Worm (Caenorhabditis elegans) whole organism, L4 larva: Measurements from ENCODE around the gene ghi-1.

ENCODE experiments used
- Y48G9A.11 ChIP-seq: fragments of 200-800 bp; sonication (Bioruptor generic); IDR thresholded peaks from 2 replicates; pipeline ENCODE4 v1.3.6; 2022; ENCODE audit warnings: missing genetic modification reagents, missing genetic modification characterization, missing compliant biosample characterization
- aha-1 ChIP-seq: fragments of 150-350 bp; peaks from one replicate; lab custom pipeline; 2014; ENCODE audit warnings: missing biosample characterization, missing genetic modification characterization
- ama-1 ChIP-seq: fragments of 150-350 bp; optimal IDR thresholded peaks from 2 replicates; lab custom pipeline; 2014; ENCODE audit warnings: inconsistent platforms, mixed read lengths
- ceh-28 ChIP-seq: fragments of 150-350 bp; optimal IDR thresholded peaks from 2 replicates; lab custom pipeline; 2014; ENCODE audit warnings: missing biosample characterization, missing genetic modification reagents, missing genetic modification characterization
- ceh-82 ChIP-seq: sonication (generic microtip); optimal IDR thresholded peaks from 2 replicates; lab custom pipeline; 2017; ENCODE audit warnings: missing biosample characterization, missing genetic modification characterization
- cey-2 ChIP-seq: sonication (generic microtip); optimal IDR thresholded peaks from 3 replicates; lab custom pipeline; 2017; ENCODE audit warnings: missing genetic modification characterization, mild to moderate bottlenecking, missing compliant biosample characterization, antibody characterized with exemption, borderline replicate concordance; ENCODE audit not compliant: insufficient read depth
- daf-12 ChIP-seq: fragments of 150-350 bp; optimal IDR thresholded peaks from 2 replicates; lab custom pipeline; 2014; ENCODE audit warnings: missing biosample characterization, missing genetic modification reagents, missing genetic modification characterization
- daf-16 ChIP-seq, 3 experiments: sonication (generic microtip); optimal IDR thresholded peaks; 2 replicates each; lab custom pipeline; 2016 to 2017; ENCODE audit warnings: missing genetic modification characterization in 3 of 3, missing genetic modification reagents in 3 of 3, mild to moderate bottlenecking in 2 of 3, missing compliant biosample characterization in 2 of 3, missing biosample characterization in 1 of 3, moderate library complexity in 1 of 3
- dmd-6 ChIP-seq: fragments of 200-800 bp; sonication (Bioruptor generic); IDR thresholded peaks from 2 replicates; pipeline ENCODE4 v1.3.6; 2022; ENCODE audit warnings: missing genetic modification reagents, missing genetic modification characterization, missing compliant biosample characterization
- dpl-1 ChIP-seq: fragments of 150-350 bp; optimal IDR thresholded peaks from 2 replicates; lab custom pipeline; 2014; ENCODE audit warnings: missing biosample characterization, missing genetic modification reagents, missing genetic modification characterization
- dve-1 ChIP-seq: sonication (generic microtip); optimal IDR thresholded peaks from 2 replicates; lab custom pipeline; 2017; ENCODE audit warnings: antibody characterized with exemption, mild to moderate bottlenecking, missing genetic modification characterization, missing compliant biosample characterization; ENCODE audit not compliant: insufficient read depth
- egl-27 ChIP-seq: sonication (generic microtip); optimal IDR thresholded peaks from 3 replicates; lab custom pipeline; 2017; ENCODE audit warnings: missing biosample characterization, missing genetic modification reagents, missing genetic modification characterization
- fkh-10 ChIP-seq: fragments of 150-350 bp; optimal IDR thresholded peaks from 2 replicates; lab custom pipeline; 2014; ENCODE audit warnings: missing biosample characterization, missing genetic modification reagents, missing genetic modification characterization
- fos-1 ChIP-seq: fragments of 150-350 bp; optimal IDR thresholded peaks from 2 replicates; lab custom pipeline; 2014; ENCODE audit warnings: missing biosample characterization, missing genetic modification characterization
- hlh-11 ChIP-seq: fragments of 200-800 bp; sonication (Bioruptor generic); optimal IDR thresholded peaks from 2 replicates; lab custom pipeline; 2018; ENCODE audit warnings: mild to moderate bottlenecking, missing genetic modification characterization, missing compliant biosample characterization
- hlh-30 ChIP-seq: sonication (generic microtip); optimal IDR thresholded peaks from 2 replicates; lab custom pipeline; 2017; ENCODE audit warnings: antibody characterized with exemption, mild to moderate bottlenecking, missing genetic modification characterization, missing compliant biosample characterization; ENCODE audit not compliant: insufficient read depth
- hmg-1.1 ChIP-seq: fragments of 200-800 bp; sonication (Bioruptor generic); IDR thresholded peaks from 2 replicates; pipeline ENCODE4 v1.3.6; 2022; ENCODE audit warnings: missing genetic modification reagents, missing genetic modification characterization, missing compliant biosample characterization
- jun-1 ChIP-seq: fragments of 150-350 bp; optimal IDR thresholded peaks from 2 replicates; lab custom pipeline; 2014; ENCODE audit warnings: missing biosample characterization, missing genetic modification reagents, missing genetic modification characterization
- lin-1 ChIP-seq: fragments of 200-800 bp; sonication (Bioruptor generic); IDR thresholded peaks from 2 replicates; pipeline ENCODE4 v1.3.6; 2022; ENCODE audit warnings: missing genetic modification reagents, missing genetic modification characterization, missing compliant biosample characterization
- lin-13 ChIP-seq: fragments of 150-350 bp; optimal IDR thresholded peaks from 2 replicates; lab custom pipeline; 2014; ENCODE audit warnings: missing biosample characterization, missing genetic modification reagents, missing genetic modification characterization
- lin-15B ChIP-seq: fragments of 150-350 bp; sonication (generic microtip); optimal IDR thresholded peaks from 3 replicates; lab custom pipeline; 2014; ENCODE audit warnings: missing biosample characterization, missing genetic modification characterization
- lin-38 ChIP-seq: fragments of 200-800 bp; sonication (Bioruptor generic); IDR thresholded peaks from 2 replicates; pipeline ENCODE4 v1.3.6; 2022; ENCODE audit warnings: missing genetic modification reagents, missing genetic modification characterization, missing compliant biosample characterization
- lin-39 ChIP-seq: fragments of 150-350 bp; optimal IDR thresholded peaks from 2 replicates; lab custom pipeline; 2014; ENCODE audit warnings: missing biosample characterization, missing genetic modification reagents, missing genetic modification characterization
- lsy-2 ChIP-seq, 2 experiments: fragments of 150-350 bp in 1 of 2; sonication (generic microtip) in 1 of 2; optimal IDR thresholded peaks; 2 replicates each; lab custom pipeline; 2014 to 2017; ENCODE audit warnings: missing biosample characterization in 2 of 2, missing genetic modification characterization in 2 of 2
- mdl-1 ChIP-seq, 2 experiments: fragments of 150-350 bp in 1 of 2; sonication (generic microtip) in 1 of 2; optimal IDR thresholded peaks; 2 replicates each; lab custom pipeline; 2014 to 2017; ENCODE audit warnings: missing biosample characterization in 2 of 2, missing genetic modification characterization in 2 of 2
- mep-1 ChIP-seq: fragments of 150-350 bp; sonication (generic microtip); optimal IDR thresholded peaks from 3 replicates; lab custom pipeline; 2014; ENCODE audit warnings: missing biosample characterization, missing genetic modification characterization
- mes-2 ChIP-seq: sonication (generic microtip); optimal IDR thresholded peaks from 2 replicates; lab custom pipeline; 2016; ENCODE audit warnings: missing genotype, mild to moderate bottlenecking, missing genetic modification characterization, missing compliant biosample characterization; ENCODE audit not compliant: poor library complexity, severe bottlenecking
- mxl-2 ChIP-seq: fragments of 200-800 bp; sonication (Bioruptor generic); conservative IDR thresholded peaks from 2 replicates; pipeline ENCODE4 v1.3.6; 2022; ENCODE audit warnings: missing genetic modification reagents, missing genetic modification characterization, missing compliant biosample characterization
- mxl-3 ChIP-seq: fragments of 200-800 bp; sonication (Bioruptor generic); optimal IDR thresholded peaks from 2 replicates; lab custom pipeline; 2018; ENCODE audit warnings: mild to moderate bottlenecking, missing genetic modification characterization, missing compliant biosample characterization
- nhr-10 ChIP-seq: fragments of 150-350 bp; optimal IDR thresholded peaks from 2 replicates; lab custom pipeline; 2014; ENCODE audit warnings: missing biosample characterization, missing genetic modification characterization
- nhr-11 ChIP-seq: fragments of 150-350 bp; optimal IDR thresholded peaks from 2 replicates; lab custom pipeline; 2014; ENCODE audit warnings: missing biosample characterization, missing genetic modification characterization
- nhr-25 ChIP-seq: sonication (generic microtip); optimal IDR thresholded peaks from 2 replicates; lab custom pipeline; 2017; ENCODE audit warnings: missing genetic modification characterization, mild to moderate bottlenecking, missing compliant biosample characterization, antibody characterized with exemption, moderate library complexity, borderline replicate concordance; ENCODE audit not compliant: insufficient read depth
- nhr-28 ChIP-seq: fragments of 150-350 bp; optimal IDR thresholded peaks from 2 replicates; lab custom pipeline; 2014; ENCODE audit warnings: missing biosample characterization, missing genetic modification characterization
- nhr-48 ChIP-seq: sonication (generic microtip); optimal IDR thresholded peaks from 2 replicates; lab custom pipeline; 2016; ENCODE audit warnings: mild to moderate bottlenecking, missing genetic modification characterization, missing compliant biosample characterization
- nhr-6 ChIP-seq: fragments of 150-350 bp; optimal IDR thresholded peaks from 2 replicates; lab custom pipeline; 2014; ENCODE audit warnings: missing biosample characterization, missing genetic modification characterization
- nhr-77 ChIP-seq: fragments of 150-350 bp; optimal IDR thresholded peaks from 2 replicates; lab custom pipeline; 2014; ENCODE audit warnings: missing biosample characterization, missing genetic modification characterization
- pha-4 ChIP-seq, 2 experiments: fragments of 150-350 bp in 1 of 2; fragments of 200-800 bp in 1 of 2; sonication (Bioruptor generic) in 1 of 2; IDR thresholded peaks in 1 of 2; optimal IDR thresholded peaks in 1 of 2; 2 replicates each; pipeline versions ENCODE4 v1.3.6 to Lab custom; 2014 to 2022; ENCODE audit warnings: missing genetic modification characterization in 2 of 2, missing genetic modification reagents in 2 of 2, missing biosample characterization in 1 of 2, missing compliant biosample characterization in 1 of 2
- php-3 ChIP-seq: fragments of 200-800 bp; sonication (Bioruptor generic); IDR thresholded peaks from 2 replicates; pipeline ENCODE4 v1.3.6; 2022; ENCODE audit warnings: missing genetic modification reagents, missing genetic modification characterization, missing compliant biosample characterization
- pqm-1 ChIP-seq: sonication (generic microtip); optimal IDR thresholded peaks from 2 replicates; lab custom pipeline; 2017; ENCODE audit warnings: missing biosample characterization, missing genetic modification characterization
- saeg-2 ChIP-seq: fragments of 200-800 bp; sonication (Bioruptor generic); IDR thresholded peaks from 2 replicates; pipeline ENCODE4 v1.3.6; 2022; ENCODE audit warnings: missing genetic modification reagents, missing genetic modification characterization, missing compliant biosample characterization
- set-16 ChIP-seq: fragments of 200-800 bp; sonication (Bioruptor generic); IDR thresholded peaks from 2 replicates; pipeline ENCODE4 v1.3.6; 2022; ENCODE audit warnings: missing genetic modification reagents, missing genetic modification characterization, missing compliant biosample characterization
- spr-1 ChIP-seq: sonication (generic microtip); optimal IDR thresholded peaks from 2 replicates; lab custom pipeline; 2016; ENCODE audit warnings: mild to moderate bottlenecking, missing genetic modification characterization, missing compliant biosample characterization
- spr-3 ChIP-seq: fragments of 200-800 bp; sonication (Bioruptor generic); optimal IDR thresholded peaks from 2 replicates; lab custom pipeline; 2018; ENCODE audit warnings: mild to moderate bottlenecking, missing genetic modification characterization, missing compliant biosample characterization
- tra-1 ChIP-seq: fragments of 200-800 bp; sonication (Bioruptor generic); IDR thresholded peaks from 2 replicates; pipeline ENCODE4 v1.3.6; 2022; ENCODE audit warnings: missing genetic modification reagents, missing genetic modification characterization, missing compliant biosample characterization
- unc-62 ChIP-seq, 3 experiments: fragments of 150-350 bp in 1 of 3; sonication (generic microtip); optimal IDR thresholded peaks in 2 of 3; peaks in 1 of 3; 1 replicate in 1 of 3; 2 replicates in 2 of 3; lab custom pipeline; 2014 to 2017; ENCODE audit warnings: missing biosample characterization in 3 of 3, missing genetic modification characterization in 3 of 3, missing genetic modification reagents in 3 of 3, missing genotype in 1 of 3
- zfp-2 ChIP-seq: sonication (generic microtip); optimal IDR thresholded peaks from 2 replicates; lab custom pipeline; 2016; ENCODE audit warnings: mild to moderate bottlenecking, missing genetic modification characterization, missing compliant biosample characterization
- zip-11 ChIP-seq: fragments of 200-800 bp; sonication (Bioruptor generic); IDR thresholded peaks from 2 replicates; pipeline ENCODE4 v1.3.6; 2022; ENCODE audit warnings: missing genetic modification characterization, missing compliant biosample characterization

The ghi-1 gene

DNA sequence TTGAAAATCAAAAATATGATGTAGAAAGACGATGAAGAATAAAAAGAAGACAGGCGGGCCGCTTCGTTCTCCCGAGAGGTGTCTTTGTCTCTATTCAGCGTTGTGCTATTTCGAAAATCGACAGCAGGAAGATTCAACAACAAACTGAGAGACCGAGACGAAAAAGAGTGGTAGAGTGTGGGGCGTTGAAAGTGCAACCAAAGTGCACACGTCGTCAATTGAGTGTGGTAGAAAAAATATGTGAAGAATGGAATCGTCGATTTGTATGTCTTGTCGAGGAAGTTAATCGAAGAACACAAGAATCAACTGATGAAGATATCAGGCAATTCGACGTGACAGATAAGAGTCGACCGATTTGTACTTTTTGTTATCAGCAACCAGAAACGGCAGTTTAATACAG, 27.4 kb upstream of the ghi-1 start:
- TF ChIP-seq nhr-28 (peak; percentile 94), mxl-2 (GFP tag; lab: Robert Waterston, UW) (no peak), tra-1 (GFP tag; lab: Robert Waterston, UW) (peak; percentile 55; the same call in 1 of the 2 replicates), pha-4 (GFP tag; IDR thresholded peaks at IDR 0.05; lab: Robert Waterston, UW) (no peak), pha-4 (tag; optimal IDR thresholded peaks at IDR 0.05; lab: Kevin White, UChicago) (peak; percentile 57), mes-2 (tag; lab: Kevin White, UChicago) (peak; percentile 55), nhr-6 (tag; lab: Kevin White, UChicago) (peak; percentile 45), dpl-1 (peak; percentile 29), nhr-10 (tag; lab: Kevin White, UChicago) (peak; percentile 78), ceh-82 (tag; lab: Kevin White, UChicago) (no peak), mxl-3 (peak; percentile 29), lin-39 (no peak), lsy-2 (tag; optimal IDR thresholded peaks at IDR 0.05; lab: Kevin White, UChicago) (peak; percentile 48 to 64), egl-27 (tag; lab: Kevin White, UChicago) (no peak), nhr-48 (tag; lab: Kevin White, UChicago) (peak; percentile 82), mdl-1 (tag; optimal IDR thresholded peaks at IDR 0.05; lab: Kevin White, UChicago) (peak in 1 of 2 experiments; percentile 73), fkh-10 (GFP tag; lab: Kevin White, UChicago) (no peak), dve-1 (peak; percentile 68), spr-3 (GFP tag; lab: Kevin White, UChicago) (no peak), nhr-11 (tag; lab: Kevin White, UChicago) (peak; percentile 28), dmd-6 (GFP tag; lab: Robert Waterston, UW) (peak; percentile 85), hlh-11 (peak; percentile 71), zip-11 (no peak), nhr-25 (tag; lab: Kevin White, UChicago) (peak; percentile 40), daf-16 (GFP tag; optimal IDR thresholded peaks at IDR 0.05; lab: Kevin White, UChicago) (no peak), daf-16 (tag; optimal IDR thresholded peaks at IDR 0.05; lab: Kevin White, UChicago) (peak; percentile 53), daf-12 (tag; lab: Kevin White, UChicago) (peak; percentile 22), lin-38 (GFP tag; lab: Robert Waterston, UW) (peak; percentile 23; the same call in 1 of the 2 replicates), hlh-30 (peak; percentile 67), mep-1 (tag; lab: Kevin White, UChicago) (peak; percentile 72), ama-1 (lab: Kevin White, UChicago) (peak; percentile 72), jun-1 (peak; percentile 20), nhr-77 (tag; lab: Kevin White, UChicago) (peak; percentile 45), pqm-1 (tag; lab: Kevin White, UChicago) (peak; percentile 87), lin-1 (GFP tag; lab: Robert Waterston, UW) (peak; percentile 18; the same call in 1 of the 2 replicates), unc-62 (GFP tag; optimal IDR thresholded peaks at IDR 0.05 in 1 of 2; lab: Kevin White, UChicago) (peak in 1 of 2 experiments; percentile 57), unc-62 (tag; optimal IDR thresholded peaks at IDR 0.05; lab: Kevin White, UChicago) (peak; percentile 28)
- TF ChIP-seq, all 104 proteins: peak for 27

DNA sequence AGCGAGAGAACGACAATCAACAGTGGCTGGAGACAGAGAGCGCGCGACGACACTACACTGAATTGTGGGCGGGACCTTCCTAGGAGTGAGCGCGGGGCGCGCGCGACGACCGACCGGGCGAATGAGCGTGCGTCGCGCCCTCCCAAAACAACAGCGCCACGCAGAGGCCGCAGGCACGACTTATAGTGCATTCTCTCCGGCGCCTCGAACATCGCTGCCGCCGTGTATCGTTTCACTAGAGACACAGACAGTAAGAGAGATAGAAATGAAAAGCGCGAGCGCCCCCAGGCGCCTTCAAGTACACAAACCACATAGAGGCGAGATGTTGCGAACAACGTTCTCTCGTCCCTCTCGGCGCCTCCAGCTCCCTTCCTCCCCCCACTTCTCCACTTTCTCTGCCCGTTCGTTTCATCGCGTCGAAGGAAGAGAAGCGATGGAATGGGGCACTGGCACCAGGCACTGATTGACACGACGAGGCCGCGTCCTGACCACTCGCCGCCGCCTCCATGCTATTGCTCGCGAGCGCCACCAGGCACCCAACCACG, 26.6 kb upstream of the ghi-1 start:
- TF ChIP-seq pqm-1 (tag; lab: Kevin White, UChicago) (peak; percentile 43), nhr-77 (tag; lab: Kevin White, UChicago) (peak; percentile 47), hlh-11 (peak; percentile 97), lin-15B (tag; lab: Kevin White, UChicago) (no peak), lin-13 (GFP tag; lab: Kevin White, UChicago) (peak; percentile 53), php-3 (GFP tag; lab: Robert Waterston, UW) (no peak), mep-1 (tag; lab: Kevin White, UChicago) (peak; percentile 95), nhr-6 (tag; lab: Kevin White, UChicago) (peak; percentile 16), hmg-1.1 (peak; percentile 94), Y48G9A.11 (GFP tag; lab: Robert Waterston, UW) (no peak), spr-1 (tag; lab: Kevin White, UChicago) (peak; percentile 46), ceh-28 (tag; lab: Kevin White, UChicago) (no peak), cey-2 (tag; lab: Kevin White, UChicago) (no peak), aha-1 (peak; percentile 96), zfp-2 (tag; lab: Kevin White, UChicago) (peak; percentile 40), daf-12 (tag; lab: Kevin White, UChicago) (no peak), mdl-1 (tag; optimal IDR thresholded peaks at IDR 0.05; lab: Kevin White, UChicago) (peak; percentile 86 to 87), saeg-2 (GFP tag; lab: Robert Waterston, UW) (peak; percentile 63; the same call in 1 of the 2 replicates), nhr-10 (tag; lab: Kevin White, UChicago) (peak; percentile 90), set-16 (GFP tag; lab: Robert Waterston, UW) (peak; percentile 99), nhr-28 (peak; percentile 90), fos-1 (tag; lab: Kevin White, UChicago) (no peak)
